Fruit fly (Drosophila melanogaster) Kc167 (cell line): ENCODE results near the gene Sap30.

Source experiments
- Myc ChIP-seq: fragments of >200 bp; optimal IDR thresholded peaks from 2 replicates; lab custom pipeline; 2017; ENCODE audit warnings: missing external identifiers
- Sin3A ChIP-seq: fragments of >200 bp; optimal IDR thresholded peaks from 2 replicates; lab custom pipeline; 2018; ENCODE audit warnings: missing external identifiers
- h ChIP-seq: fragments of >200 bp; optimal IDR thresholded peaks from 3 replicates; lab custom pipeline; 2018; ENCODE audit warnings: missing external identifiers
- insv ChIP-seq: fragments of >200 bp; optimal IDR thresholded peaks from 3 replicates; lab custom pipeline; 2018; ENCODE audit warnings: missing external identifiers
- psq ChIP-seq: fragments of >200 bp; optimal IDR thresholded peaks from 2 replicates; lab custom pipeline; 2017; ENCODE audit warnings: missing external identifiers
- ttk ChIP-seq: sonication (Bioruptor generic); optimal IDR thresholded peaks from 2 replicates; lab custom pipeline; 2017; ENCODE audit warnings: missing external identifiers

The Sap30 gene

DNA sequence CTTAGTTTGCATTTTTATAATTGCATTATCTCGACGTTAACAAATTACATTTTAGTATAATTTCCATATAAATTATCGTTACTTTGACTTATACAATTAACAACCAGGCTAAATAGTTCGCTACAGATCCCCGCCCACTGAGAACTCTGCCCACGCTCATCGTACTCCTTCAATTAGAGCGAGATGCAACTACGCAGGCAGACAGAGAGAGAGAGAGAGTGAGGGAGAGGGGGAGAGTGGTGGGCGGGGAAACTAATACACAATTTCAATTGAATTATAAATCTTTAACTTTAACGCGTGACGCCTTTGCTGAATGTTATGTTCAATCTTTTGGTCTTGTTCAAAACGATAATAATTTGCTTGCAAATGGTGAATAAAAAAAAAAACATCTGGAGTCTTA, 11.1 kb downstream of the Sap30 start:
- TF ChIP-seq h (lab: Kevin White, UChicago) (no peak), Myc (no peak)

DNA sequence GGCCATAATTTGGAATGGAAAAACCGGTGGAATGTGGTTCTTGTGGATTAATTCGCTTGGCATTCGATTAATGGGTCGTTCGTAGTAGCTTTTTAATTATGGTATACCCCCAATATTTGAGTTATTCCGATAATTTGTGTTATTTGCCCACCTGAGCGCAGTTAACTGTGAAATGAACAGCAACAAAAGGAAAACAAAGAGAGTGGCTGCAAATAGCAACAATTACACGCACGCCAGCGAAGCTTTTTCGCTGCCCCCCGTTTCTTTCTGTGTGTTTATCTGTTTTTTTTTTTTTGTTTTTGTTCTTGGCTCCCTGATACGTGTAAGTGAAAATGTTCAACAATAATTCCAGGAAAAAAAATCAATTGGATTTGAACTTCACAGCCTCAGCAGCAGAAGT, 12.8 kb downstream of the Sap30 start:
- TF ChIP-seq Myc: no peak

DNA sequence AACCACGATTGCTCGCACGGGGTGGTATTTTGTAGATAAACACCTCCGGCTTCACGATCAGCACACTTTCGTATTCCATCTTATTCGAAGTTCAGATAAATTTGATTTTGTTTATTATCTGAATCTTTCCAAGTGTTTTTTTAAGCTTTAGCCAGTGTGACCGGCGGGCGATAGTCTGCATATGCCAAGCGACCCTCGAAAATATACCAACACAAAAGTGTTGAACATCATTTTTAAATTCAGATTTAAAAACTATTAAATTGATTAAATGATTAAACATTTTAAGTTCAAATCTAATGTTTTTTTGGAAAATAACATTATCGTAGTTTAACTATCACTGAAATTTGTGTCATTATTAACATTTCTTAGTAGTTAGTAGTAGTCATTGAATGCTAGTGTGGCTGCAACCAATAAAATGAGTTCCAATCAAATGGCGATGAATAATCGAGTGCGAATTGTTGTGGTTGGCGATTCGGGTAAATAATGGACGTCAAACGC, 13.5 kb downstream of the Sap30 start, which contains the start of the genes CG9132 and CG4789:
Gene CG9132, minus strand, starts transcription at position 181 of the 498 bp plus-strand sequence.
Gene CG4789, plus strand, starts transcription at position 401 of the 498 bp plus-strand sequence.
- TF ChIP-seq Myc: no peak

DNA sequence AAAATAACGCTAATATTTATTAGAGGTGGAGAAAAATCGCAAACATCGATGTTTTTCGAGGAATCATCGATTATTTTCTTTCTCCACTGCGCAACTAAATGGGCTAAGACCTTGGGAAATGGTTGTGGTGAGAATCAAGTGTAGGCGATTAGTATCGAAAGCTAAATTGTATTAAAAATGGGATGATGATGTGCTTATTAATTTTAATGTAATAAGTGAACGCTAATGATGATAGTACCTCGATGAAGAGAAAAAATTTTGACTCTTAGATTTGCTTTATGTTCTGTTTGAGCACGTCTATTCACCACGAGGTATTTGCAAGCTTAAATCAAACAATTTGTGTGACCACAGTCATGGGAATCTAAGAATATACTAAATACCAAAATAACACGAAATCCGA, 16.2 kb downstream of the Sap30 start, which contains the start of the genes Rai1 and CG13005:
Gene Rai1, minus strand, starts transcription at position 46 of the 400 bp plus-strand sequence.
Gene CG13005, plus strand, starts transcription at position 352 of the 400 bp plus-strand sequence.
- TF ChIP-seq psq (lab: Kevin White, UChicago): no peak
- no peak for TF ChIP-seq insv
- no peak for TF ChIP-seq Myc
- no peak for TF ChIP-seq Sin3A
- no peak for TF ChIP-seq ttk

DNA sequence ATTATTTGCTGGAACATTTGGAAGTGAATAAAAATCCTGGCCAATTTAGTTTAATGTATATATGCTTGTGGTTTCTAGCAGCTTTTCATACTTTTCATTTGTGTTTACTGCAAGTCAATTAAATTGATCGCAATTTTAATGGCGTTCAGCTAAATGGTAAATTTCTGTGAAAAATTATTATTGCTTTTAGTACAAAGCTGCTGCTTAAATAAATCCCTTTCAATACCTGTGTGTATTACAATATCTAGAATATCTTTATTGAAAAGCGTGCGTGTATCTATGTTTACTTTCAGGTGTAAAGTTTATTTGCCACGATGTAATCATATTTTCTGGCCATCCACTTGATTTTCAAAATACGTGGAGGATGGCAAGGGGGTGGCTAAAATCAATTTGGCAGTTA, 18.7 kb downstream of the Sap30 start, which contains the start of gene ppk28:
Gene ppk28, plus strand, starts transcription at position 301 of the 400 bp plus-strand sequence.
- TF ChIP-seq Myc (no peak), insv (no peak), ttk (no peak), h (lab: Kevin White, UChicago) (no peak), Sin3A (no peak), psq (lab: Kevin White, UChicago) (no peak)

DNA sequence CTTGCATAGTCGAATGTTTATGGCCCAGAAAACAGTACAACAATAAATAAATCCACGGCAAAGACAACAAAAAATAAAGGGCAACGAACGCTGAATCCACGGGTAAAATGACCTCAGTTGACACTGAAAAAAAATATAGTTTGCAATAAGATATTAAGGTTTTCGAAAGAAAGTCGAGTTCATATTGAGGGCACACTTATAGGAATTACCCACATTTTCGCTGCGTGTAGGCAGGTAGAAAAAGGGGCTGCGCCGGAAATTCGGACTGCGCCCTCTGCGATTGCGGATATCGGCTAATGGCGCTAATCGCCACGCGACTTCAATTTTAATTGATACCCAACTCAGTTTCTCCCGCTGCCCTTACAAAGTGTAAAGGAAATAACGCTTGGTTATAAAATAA, 21.6 kb downstream of the Sap30 start:
- TF ChIP-seq Sin3A (no peak), ttk (no peak), Myc (no peak), insv (no peak), psq (lab: Kevin White, UChicago) (no peak), h (lab: Kevin White, UChicago) (no peak)

DNA sequence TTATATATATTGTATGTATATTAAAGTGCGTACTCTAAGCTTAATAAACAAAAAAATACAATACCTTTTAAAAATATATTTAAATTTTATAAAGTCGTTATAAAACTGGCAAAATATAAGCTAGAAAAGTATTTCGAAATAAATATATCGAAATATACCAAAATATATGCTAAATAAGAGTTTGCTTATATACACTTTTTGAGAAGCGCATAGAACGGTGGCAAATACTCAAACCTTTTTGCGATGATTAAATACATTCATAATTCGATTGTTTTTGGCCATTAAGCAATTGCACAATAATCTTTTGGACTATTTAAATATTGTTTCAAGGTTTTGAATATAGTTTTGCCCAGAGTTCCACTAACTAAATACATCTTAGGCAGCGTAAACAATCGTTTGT, 22.0 kb downstream of the Sap30 start:
- TF ChIP-seq Myc (no peak), Sin3A (no peak), psq (lab: Kevin White, UChicago) (no peak), ttk (no peak), h (lab: Kevin White, UChicago) (no peak), insv (no peak)

DNA sequence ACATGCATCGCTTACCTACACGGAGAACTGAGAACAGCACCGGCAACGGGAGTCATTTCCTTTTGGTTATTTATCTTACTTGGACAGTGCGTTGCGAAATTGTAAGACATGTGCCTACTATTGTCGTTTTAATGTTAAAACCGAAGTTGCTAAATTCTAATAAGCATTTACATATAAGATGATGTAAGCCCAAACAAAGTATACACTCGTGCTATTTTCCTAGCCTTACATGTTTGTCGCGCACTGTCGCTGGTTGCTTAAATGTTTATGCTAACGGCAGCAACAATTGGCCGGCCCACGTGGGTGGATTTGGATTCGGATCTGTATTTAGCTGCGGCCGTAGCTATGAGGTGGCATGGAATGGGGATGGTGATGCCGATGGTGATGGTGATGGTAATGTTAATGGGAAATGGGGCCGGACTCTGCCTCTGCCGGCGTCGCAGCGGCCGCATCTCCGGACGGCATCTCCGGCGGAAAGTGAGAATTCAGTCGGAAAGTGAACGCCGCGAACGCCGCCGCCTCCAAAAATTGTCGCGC, 24.2 kb downstream of the Sap30 start, which contains the start of gene CG4829:
Gene CG4829, plus strand, starts transcription at position 487 of the 537 bp plus-strand sequence.
- TF ChIP-seq h (lab: Kevin White, UChicago) (no peak), insv (no peak), psq (lab: Kevin White, UChicago) (no peak), ttk (no peak), Sin3A (no peak), Myc (no peak)

DNA sequence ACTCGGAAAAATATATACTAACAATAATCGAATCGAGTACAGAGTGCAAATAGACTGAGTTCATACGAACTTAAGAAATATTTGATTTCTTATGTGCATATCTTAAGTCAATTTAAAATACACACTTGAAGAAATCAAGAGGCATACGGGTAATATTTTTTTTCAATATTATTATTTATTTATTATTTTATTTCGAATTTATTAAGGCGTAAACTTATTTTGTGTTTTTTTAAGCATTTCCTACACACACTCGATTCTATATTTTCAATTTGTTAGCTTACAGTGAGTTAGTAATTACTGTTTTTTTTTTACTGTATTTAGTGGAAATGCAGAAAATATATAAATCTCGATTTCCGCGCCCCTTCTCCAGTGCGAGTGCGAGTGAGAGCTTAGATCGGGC, 26.1 kb downstream of the Sap30 start:
- TF ChIP-seq ttk: no peak
- no peak for TF ChIP-seq Myc
- no peak for TF ChIP-seq psq (lab: Kevin White, UChicago)
- no peak for TF ChIP-seq h (lab: Kevin White, UChicago)
- TF ChIP-seq Sin3A: no peak
- no peak for TF ChIP-seq insv

DNA sequence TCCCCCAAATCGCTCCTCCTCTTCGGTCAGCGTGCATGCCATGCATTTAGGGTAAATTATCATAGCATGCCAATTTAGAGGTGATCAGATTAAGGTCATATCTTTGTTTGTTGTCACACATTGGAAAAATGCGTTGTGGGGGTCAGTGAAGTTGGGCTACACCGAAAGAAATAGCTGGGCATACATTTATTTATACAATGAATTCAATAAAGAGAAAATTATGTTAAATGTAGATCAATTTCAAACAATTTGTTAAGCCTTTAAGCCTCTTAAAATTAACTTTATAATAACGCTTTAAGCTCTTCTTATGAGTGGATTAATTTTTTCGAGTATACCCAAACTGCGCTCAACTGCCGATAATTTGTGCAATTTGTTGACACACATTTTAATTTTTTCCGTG, 27.3 kb downstream of the Sap30 start:
- TF ChIP-seq Myc (no peak), h (lab: Kevin White, UChicago) (no peak)

DNA sequence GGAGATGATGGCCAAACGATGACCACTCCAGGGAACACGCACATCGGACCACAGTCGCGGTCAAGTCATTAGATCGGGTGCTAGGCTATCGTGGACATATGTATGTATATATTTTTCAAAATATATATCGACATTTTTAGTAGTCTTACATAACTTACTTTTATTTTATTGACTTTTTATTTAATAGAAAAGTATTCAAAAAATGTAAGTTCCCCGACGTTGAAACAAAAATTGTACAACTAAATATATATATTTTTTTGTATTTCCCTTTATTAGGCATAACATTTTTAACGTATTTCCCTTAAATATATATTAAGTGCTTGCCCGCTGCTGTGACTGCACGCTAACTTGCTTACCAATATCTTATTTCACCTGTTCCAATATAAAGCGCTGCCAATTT, 28.1 kb downstream of the Sap30 start:
- TF ChIP-seq ttk (no peak), h (lab: Kevin White, UChicago) (no peak), Sin3A (no peak), psq (lab: Kevin White, UChicago) (no peak), insv (no peak), Myc (no peak)

DNA sequence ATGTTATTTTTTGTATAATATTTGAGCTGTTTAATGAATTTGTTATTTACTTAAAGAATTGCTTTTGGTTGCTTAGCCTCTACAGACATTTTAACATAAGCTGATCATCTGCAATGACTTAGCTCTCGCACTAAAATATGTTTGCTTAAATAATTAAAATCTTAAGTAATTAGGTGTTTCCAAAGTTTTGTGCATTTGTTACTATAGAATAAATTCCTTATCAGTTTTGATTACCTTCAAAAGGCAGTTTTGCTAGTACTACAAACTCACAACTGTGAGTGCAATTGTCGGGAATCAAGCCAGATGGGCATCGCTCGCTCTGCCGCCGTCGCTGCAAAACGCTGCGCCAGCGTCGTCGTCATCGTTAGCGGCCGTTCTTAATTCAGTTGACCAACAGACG, 29.4 kb downstream of the Sap30 start:
- no peak for TF ChIP-seq psq (lab: Kevin White, UChicago)
- no peak for TF ChIP-seq insv
- TF ChIP-seq Myc: no peak

DNA sequence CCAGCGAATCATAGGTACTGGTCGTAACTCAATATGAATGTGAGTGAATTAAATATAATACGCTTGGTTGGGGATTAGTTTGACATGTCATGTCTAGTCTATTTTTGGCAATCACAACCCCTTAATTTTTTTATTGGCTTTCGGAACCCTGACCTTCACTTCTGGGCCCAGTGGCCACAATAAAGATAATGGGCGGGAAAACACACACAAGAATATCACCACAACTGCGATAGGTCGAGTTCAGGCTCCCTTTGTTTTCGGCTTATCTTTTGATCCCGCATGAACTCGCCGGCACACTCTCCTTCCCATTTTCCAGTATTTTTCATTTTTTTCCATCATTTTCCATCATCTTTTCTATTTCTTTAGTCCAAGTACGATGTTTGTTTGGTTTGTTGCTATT, 31.1 kb downstream of the Sap30 start:
- TF ChIP-seq ttk (no peak), psq (lab: Kevin White, UChicago) (no peak), Sin3A (no peak), Myc (no peak), insv (no peak)

DNA sequence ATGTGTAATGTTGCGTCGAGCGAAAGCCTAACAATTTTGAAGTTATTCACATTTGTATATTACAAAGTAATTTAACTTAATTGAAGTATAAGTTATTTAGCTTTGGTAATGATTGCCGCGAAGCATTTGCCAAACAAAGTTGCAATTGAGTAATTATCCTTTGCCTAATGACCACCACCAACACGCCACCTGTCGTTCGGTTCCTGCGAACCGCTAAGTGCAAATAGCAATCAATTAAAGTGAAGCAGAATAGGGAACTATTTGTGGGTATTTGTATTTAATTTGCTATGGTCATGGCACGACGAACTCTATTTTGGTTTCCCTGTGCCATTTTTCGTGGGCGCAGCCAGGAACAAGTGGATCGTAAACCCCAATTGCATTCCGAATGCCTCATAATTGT, 33.6 kb downstream of the Sap30 start:
- TF ChIP-seq ttk: no peak

DNA sequence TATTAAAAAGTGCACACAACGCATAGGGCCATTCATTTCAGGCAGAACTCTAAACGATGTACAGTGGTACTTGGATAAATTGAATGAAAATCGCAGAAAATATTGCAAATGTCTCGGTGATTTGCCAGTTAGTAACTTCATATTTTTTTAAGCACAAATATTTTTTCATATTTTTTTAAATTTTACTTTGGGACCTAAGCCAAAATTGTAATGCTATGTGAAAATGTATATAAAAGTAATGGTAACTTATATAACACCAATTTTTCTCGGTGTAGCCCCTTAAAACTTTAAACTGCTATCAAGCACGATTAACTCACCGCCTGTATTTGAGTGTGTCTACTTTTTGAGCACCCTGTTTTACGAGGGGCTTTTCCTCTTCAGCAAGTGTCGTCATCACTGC, 34.1 kb downstream of the Sap30 start:
- TF ChIP-seq Myc: no peak
- no peak for TF ChIP-seq ttk
- no peak for TF ChIP-seq insv
- TF ChIP-seq psq (lab: Kevin White, UChicago): no peak
- TF ChIP-seq Sin3A: no peak
- no peak for TF ChIP-seq h (lab: Kevin White, UChicago)
